Fruit fly (Drosophila melanogaster): ENCODE data around the gene sr.

dm6 chr3R:18075015-18075414, 15.6 kb upstream of the sr start:
- TF ChIP-seq Sox102F (GFP tag; optimal IDR thresholded peaks at IDR 0.05) (no peak), CG6854 (GFP tag; optimal IDR thresholded peaks at IDR 0.05) (peak; percentile 30), CG8119 (GFP tag; IDR thresholded peaks at IDR 0.05) (no peak), CG16779 (tag; optimal IDR thresholded peaks at IDR 0.05) (no peak), CG6163 (GFP tag; IDR thresholded peaks at IDR 0.05) (no peak), Eip93F (GFP tag; optimal IDR thresholded peaks at IDR 0.05) (no peak), Gug (GFP tag; IDR thresholded peaks at IDR 0.05) (no peak)

All from whole organism, prepupa.